Fruit fly (Drosophila melanogaster) whole organism, pupa: ENCODE results near the gene Kap-alpha3.

Experiments used
- CG10348 ChIP-seq: fragments of 200-800 bp; sonication (Bioruptor generic); IDR thresholded peaks from 2 replicates; pipeline ENCODE4 v1.3.6; 2022; ENCODE audit warnings: missing biosample characterization, missing genetic modification characterization
- CG13204 ChIP-seq: fragments of 200-800 bp; sonication (Bioruptor generic); optimal IDR thresholded peaks from 2 replicates; lab custom pipeline; 2018; ENCODE audit warnings: missing biosample characterization, mild to moderate bottlenecking, missing genetic modification characterization, moderate library complexity
- CG17806 ChIP-seq: fragments of 200-800 bp; sonication (Bioruptor generic); optimal IDR thresholded peaks from 2 replicates; lab custom pipeline; 2018; ENCODE audit warnings: missing biosample characterization, mild to moderate bottlenecking, missing genetic modification characterization, moderate library complexity
- CG32121 ChIP-seq: fragments of 200-800 bp; sonication (Bioruptor generic); IDR thresholded peaks from 2 replicates; pipeline ENCODE4 v1.3.6; 2022; ENCODE audit warnings: missing biosample characterization, missing genetic modification characterization
- CG34367 ChIP-seq: fragments of 200-800 bp; sonication (Bioruptor generic); optimal IDR thresholded peaks from 2 replicates; lab custom pipeline; 2018; ENCODE audit warnings: missing biosample characterization, mild to moderate bottlenecking, missing genetic modification characterization
- CG4496 ChIP-seq: fragments of 200-800 bp; sonication (Bioruptor generic); IDR thresholded peaks from 3 replicates; pipeline ENCODE4 v1.3.6; 2022; ENCODE audit warnings: missing biosample characterization, missing genetic modification characterization
- CG8159 ChIP-seq: fragments of 200-800 bp; sonication (Bioruptor generic); optimal IDR thresholded peaks from 3 replicates; lab custom pipeline; 2018; ENCODE audit warnings: missing biosample characterization, mild to moderate bottlenecking, missing genetic modification characterization, moderate library complexity
- CG9948 ChIP-seq: fragments of 200-800 bp; sonication (Bioruptor generic); optimal IDR thresholded peaks from 2 replicates; lab custom pipeline; 2018; ENCODE audit warnings: missing biosample characterization, mild to moderate bottlenecking, missing genetic modification characterization, moderate library complexity
- EcR ChIP-seq: fragments of 200-800 bp; sonication (Bioruptor generic); optimal IDR thresholded peaks from 3 replicates; lab custom pipeline; 2019; ENCODE audit warnings: missing biosample characterization, missing genetic modification characterization, mild to moderate bottlenecking, moderate library complexity, missing genetic modification reagents
- Ets98B ChIP-seq: fragments of 200-800 bp; sonication (Bioruptor generic); IDR thresholded peaks from 2 replicates; pipeline ENCODE4 v1.3.6; 2022; ENCODE audit warnings: missing biosample characterization, missing genetic modification characterization
- gl ChIP-seq: fragments of 200-800 bp; sonication (Bioruptor generic); optimal IDR thresholded peaks from 2 replicates; lab custom pipeline; 2018; ENCODE audit warnings: missing biosample characterization, mild to moderate bottlenecking, missing genetic modification characterization
- rn ChIP-seq: fragments of 200-800 bp; sonication (Bioruptor generic); IDR thresholded peaks from 2 replicates; pipeline ENCODE4 v1.3.6; 2022; ENCODE audit warnings: missing biosample characterization, missing genetic modification characterization

dm6 chr3R:9618331-9618730, 40.8 kb upstream of the Kap-alpha3 start:
- TF ChIP-seq CG8159 (tag; lab: Kevin White, UChicago) (peak; percentile 56), gl (tag; lab: Kevin White, UChicago) (no peak), Ets98B (GFP tag; lab: Robert Waterston, UW) (peak; percentile 92), CG32121 (GFP tag; lab: Robert Waterston, UW) (peak; percentile 93), EcR (no peak), CG10348 (peak; percentile 72; the same call in 1 of the 2 replicates), CG17806 (tag; lab: Kevin White, UChicago) (peak; percentile 51), rn (GFP tag; lab: Robert Waterston, UW) (peak; percentile 81), CG13204 (GFP tag; lab: Kevin White, UChicago) (no peak), CG9948 (peak; percentile 51), CG4496 (GFP tag; lab: Robert Waterston, UW) (peak; percentile 95), CG34367 (no peak)
